Worm (Caenorhabditis elegans) whole organism, L3 larva: ENCODE results near the gene T28C12.15.

ENCODE experiments used
- nhr-77 ChIP-seq: fragments of 150-350 bp; optimal IDR thresholded peaks from 2 replicates; lab custom pipeline; 2014; ENCODE audit warnings: missing biosample characterization, missing genetic modification characterization
- skn-1 ChIP-seq: fragments of 150-350 bp; optimal IDR thresholded peaks from 2 replicates; lab custom pipeline; 2014; ENCODE audit warnings: missing biosample characterization, missing genetic modification characterization
- ztf-4 ChIP-seq: fragments of 150-350 bp; optimal IDR thresholded peaks from 2 replicates; lab custom pipeline; 2014; ENCODE audit warnings: missing biosample characterization, missing genetic modification characterization

- no peak for TF ChIP-seq nhr-77
- no peak for TF ChIP-seq skn-1
- no peak for TF ChIP-seq ztf-4 (tag; lab: Kevin White, UChicago)
Measured at ce11 chrV:6342502-6342901, 20.9 kb upstream of the T28C12.15 start.
